Worm (Caenorhabditis elegans): ENCODE data around the gene F33D4.6.

Gene F33D4.6

ce11 chrIV:7710824-7711223 lies 7.0 kb downstream of the F33D4.6 start, which contains the start of gene nhr-8 (continued):
- no peak for TF ChIP-seq set-16 (GFP tag; IDR thresholded peaks at IDR 0.05)
- TF ChIP-seq T26A8.4 (GFP tag; IDR thresholded peaks at IDR 0.05) = no peak
- TF ChIP-seq nhr-237 (tag; optimal IDR thresholded peaks at IDR 0.05) = no peak
- TF ChIP-seq Y105C5A.15 (GFP tag; IDR thresholded peaks at IDR 0.05) = no peak
- TF ChIP-seq dmd-6 (GFP tag; IDR thresholded peaks at IDR 0.05) = peak; percentile 92

ce11 chrIV:7709701-7710100 lies 8.1 kb downstream of the F33D4.6 start, which contains the start of the genes mrpl-1, emc-6 and mrps-24:
Gene mrpl-1, minus strand, starts transcription at chrIV:7709701.
Gene emc-6, minus strand, starts transcription at chrIV:7709736.
Gene mrps-24, plus strand, starts transcription at chrIV:7710045.
- TF ChIP-seq set-16 (GFP tag; IDR thresholded peaks at IDR 0.05) (no peak), nhr-237 (tag; optimal IDR thresholded peaks at IDR 0.05) (no peak), ceh-62 (tag; optimal IDR thresholded peaks at IDR 0.05) (no peak), jun-1 (tag; optimal IDR thresholded peaks at IDR 0.05) (no peak), nhr-6 (tag; optimal IDR thresholded peaks at IDR 0.05) (no peak), egl-43 (GFP tag; IDR thresholded peaks at IDR 0.05) (no peak), nhr-25 (tag; optimal IDR thresholded peaks at IDR 0.05; ENCODE audit: borderline replicate concordance, insufficient read depth) (no peak), rbr-2 (tag; optimal IDR thresholded peaks at IDR 0.05) (peak; percentile 38), ceh-28 (tag; optimal IDR thresholded peaks at IDR 0.05) (no peak), lin-29 (GFP tag; IDR thresholded peaks at IDR 0.05) (no peak), T26A8.4 (GFP tag; IDR thresholded peaks at IDR 0.05) (no peak), madf-9 (GFP tag; conservative IDR thresholded peaks at IDR 0.05) (no peak), nhr-42 (GFP tag; IDR thresholded peaks at IDR 0.05) (no peak), fos-1 (tag; optimal IDR thresholded peaks at IDR 0.05) (no peak), ceh-44 (GFP tag; IDR thresholded peaks at IDR 0.05) (no peak), nhr-76 (tag; optimal IDR thresholded peaks at IDR 0.05) (no peak), tag-97 (GFP tag; IDR thresholded peaks at IDR 0.05) (no peak), ces-1 (GFP tag; optimal IDR thresholded peaks at IDR 0.05) (peak; percentile 1), skn-1 (tag; optimal IDR thresholded peaks at IDR 0.05) (no peak), gei-8 (GFP tag; optimal IDR thresholded peaks at IDR 0.05) (no peak), snpc-1.2 (GFP tag; IDR thresholded peaks at IDR 0.05) (0 out of 2 replicates have a peak, but pooled peaks have one; percentile 25), daf-19 (GFP tag; conservative IDR thresholded peaks at IDR 0.05) (no peak), mdt-29 (GFP tag; IDR thresholded peaks at IDR 0.05) (no peak), nhr-111 (GFP tag; optimal IDR thresholded peaks at IDR 0.05) (no peak), madf-5 (GFP tag; IDR thresholded peaks at IDR 0.05) (no peak), daf-8 (GFP tag; IDR thresholded peaks at IDR 0.05) (no peak), aly-2 (tag; optimal IDR thresholded peaks at IDR 0.05) (no peak), F26F4.8 (GFP tag; conservative IDR thresholded peaks at IDR 0.05) (no peak), mxl-3 (GFP tag; optimal IDR thresholded peaks at IDR 0.05) (no peak), fkh-10 (GFP tag; optimal IDR thresholded peaks at IDR 0.05) (no peak), saeg-2 (GFP tag; IDR thresholded peaks at IDR 0.05) (no peak), zfp-3 (GFP tag; conservative IDR thresholded peaks at IDR 0.05) (no peak), zfp-2 (tag; optimal IDR thresholded peaks at IDR 0.05) (no peak), R02D3.7 (tag; optimal IDR thresholded peaks at IDR 0.05) (no peak), snpc-4 (tag; optimal IDR thresholded peaks at IDR 0.05) (no peak), pqm-1 (tag; optimal IDR thresholded peaks at IDR 0.05) (no peak), nhr-77 (tag; optimal IDR thresholded peaks at IDR 0.05) (no peak), zip-11 (GFP tag; IDR thresholded peaks at IDR 0.05) (no peak), Y5F2A.4 (GFP tag; optimal IDR thresholded peaks at IDR 0.05) (no peak), sdz-12 (GFP tag; optimal IDR thresholded peaks at IDR 0.05) (no peak), dmd-9 (GFP tag; IDR thresholded peaks at IDR 0.05) (no peak), spr-3 (GFP tag; optimal IDR thresholded peaks at IDR 0.05) (no peak), ceh-82 (tag; optimal IDR thresholded peaks at IDR 0.05) (no peak), vab-7 (GFP tag; IDR thresholded peaks at IDR 0.05) (no peak), lir-3 (tag; optimal IDR thresholded peaks at IDR 0.05) (no peak), dmd-6 (GFP tag; IDR thresholded peaks at IDR 0.05) (no peak), aha-1 (tag) (no peak), T20F7.1 (GFP tag; optimal IDR thresholded peaks at IDR 0.05) (peak; percentile 78), F10B5.3 (tag; optimal IDR thresholded peaks at IDR 0.05) (no peak)
